Fruit fly (Drosophila melanogaster): ENCODE data around the gene CG34273.
A peak's percentile ranks its signal among the peaks of the same experiment; 100 is the strongest.

CG34273 gene

dm6 chr3R:14476273-14476672 lies 40.6 kb upstream of the CG34273 start (continued):
- TF ChIP-seq gsb-n (tag; optimal IDR thresholded peaks at IDR 0.05) = no peak
- TF ChIP-seq ssp (GFP tag; IDR thresholded peaks at IDR 0.05) = peak; percentile 45; the same call in 1 of the 2 replicates
- TF ChIP-seq tap (tag; optimal IDR thresholded peaks at IDR 0.05) = peak; percentile 71
- TF ChIP-seq CG2712 (tag; optimal IDR thresholded peaks at IDR 0.05) = peak; percentile 61
- no peak for TF ChIP-seq Fer2 (tag; optimal IDR thresholded peaks at IDR 0.05)
- TF ChIP-seq CG14965 (GFP tag; optimal IDR thresholded peaks at IDR 0.05; ENCODE audit: borderline replicate concordance) = peak; percentile 32
- no peak for TF ChIP-seq Opbp (GFP tag; IDR thresholded peaks at IDR 0.05; ENCODE audit: partially characterized antibody)
- peak; percentile 46 for TF ChIP-seq CG10209 (GFP tag; optimal IDR thresholded peaks at IDR 0.05)
- no peak for TF ChIP-seq sqz (GFP tag; optimal IDR thresholded peaks at IDR 0.05)
- no peak for TF ChIP-seq CG30020 (tag; optimal IDR thresholded peaks at IDR 0.05)
- peak; percentile 39 to 46 for TF ChIP-seq bsh (GFP tag; optimal IDR thresholded peaks at IDR 0.05)
- peak; percentile 44 for TF ChIP-seq Jarid2 (GFP tag; optimal IDR thresholded peaks at IDR 0.05)
- no peak for TF ChIP-seq prd (optimal IDR thresholded peaks at IDR 0.05)
- TF ChIP-seq prd (GFP tag; IDR thresholded peaks at IDR 0.05) = peak; percentile 78
- peak; percentile 14 for TF ChIP-seq Usf (GFP tag; optimal IDR thresholded peaks at IDR 0.05)
- peak; percentile 86 for TF ChIP-seq CG12071 (GFP tag; optimal IDR thresholded peaks at IDR 0.05)
- TF ChIP-seq NFAT (GFP tag; IDR thresholded peaks at IDR 0.05) = 0 out of 2 replicates have a peak, but pooled peaks have one; percentile 45
- peak; percentile 61 to 71 for TF ChIP-seq Pdp1 (GFP tag; optimal IDR thresholded peaks at IDR 0.05)
- no peak for TF ChIP-seq lov (optimal IDR thresholded peaks at IDR 0.05)
- TF ChIP-seq lov (GFP tag; IDR thresholded peaks at IDR 0.05) = 0 out of 3 replicates have a peak, but pooled peaks have one; percentile 49
- 0 out of 3 replicates have a peak, but pooled peaks have one; percentile 18 for TF ChIP-seq C15 (GFP tag; IDR thresholded peaks at IDR 0.05)
- peak; percentile 54 for TF ChIP-seq HLH54F (GFP tag; optimal IDR thresholded peaks at IDR 0.05)
- TF ChIP-seq fd3F (GFP tag; optimal IDR thresholded peaks at IDR 0.05) = peak; percentile 47
- peak; percentile 12 for TF ChIP-seq CG7928 (GFP tag; optimal IDR thresholded peaks at IDR 0.05)
- no peak for TF ChIP-seq CG1832 (GFP tag; optimal IDR thresholded peaks at IDR 0.05)
- peak; percentile 75; the same call in 2 of the 3 replicates for TF ChIP-seq CG3726 (GFP tag; IDR thresholded peaks at IDR 0.05)
- no peak for TF ChIP-seq hbn (GFP tag; IDR thresholded peaks at IDR 0.05; ENCODE audit: partially characterized antibody)
- TF ChIP-seq yki (optimal IDR thresholded peaks at IDR 0.05) = no peak
- no peak; the same call in 1 of the 2 replicates for TF ChIP-seq CG9215 (GFP tag; IDR thresholded peaks at IDR 0.05)
- TF ChIP-seq Dp (GFP tag; optimal IDR thresholded peaks at IDR 0.05) = no peak
- peak; percentile 58 for TF ChIP-seq oc (tag; optimal IDR thresholded peaks at IDR 0.05)
- TF ChIP-seq ems (GFP tag; optimal IDR thresholded peaks at IDR 0.05) = peak; percentile 76
- no peak for TF ChIP-seq hth (optimal IDR thresholded peaks at IDR 0.05)
- peak; percentile 55; the same call in 1 of the 2 replicates for TF ChIP-seq Oaz (GFP tag; IDR thresholded peaks at IDR 0.05)
- TF ChIP-seq Rfx (GFP tag; IDR thresholded peaks at IDR 0.05) = peak; percentile 85

dm6 chr3R:14477085-14477762 lies 39.6 kb upstream of the CG34273 start:
- no peak for TF ChIP-seq usp (GFP tag; optimal IDR thresholded peaks at IDR 0.05)
- 0 out of 2 replicates have a peak, but pooled peaks have one; percentile 9 for TF ChIP-seq vvl (GFP tag; IDR thresholded peaks at IDR 0.05)
- TF ChIP-seq Drgx (GFP tag; IDR thresholded peaks at IDR 0.05) = no peak
- TF ChIP-seq sug (tag; optimal IDR thresholded peaks at IDR 0.05) = no peak
- TF ChIP-seq cato (GFP tag; optimal IDR thresholded peaks at IDR 0.05; ENCODE audit: borderline replicate concordance) = no peak
- peak; percentile 14 for TF ChIP-seq salm (tag; optimal IDR thresholded peaks at IDR 0.05)
- no peak for TF ChIP-seq dan (GFP tag; IDR thresholded peaks at IDR 0.05)
- no peak for TF ChIP-seq sc (optimal IDR thresholded peaks at IDR 0.05)
- TF ChIP-seq sc (GFP tag; optimal IDR thresholded peaks at IDR 0.05) = no peak
- peak in 1 of 2 experiments; percentile 25 for TF ChIP-seq Pdp1 (GFP tag; optimal IDR thresholded peaks at IDR 0.05)
- TF ChIP-seq CG8388 (GFP tag; optimal IDR thresholded peaks at IDR 0.05) = peak; percentile 85
- no peak for TF ChIP-seq wdn (GFP tag; IDR thresholded peaks at IDR 0.05)
- no peak for TF ChIP-seq YL-1 (GFP tag; optimal IDR thresholded peaks at IDR 0.05)
- TF ChIP-seq eve (GFP tag; optimal IDR thresholded peaks at IDR 0.05) = peak in 1 of 2 experiments; percentile 55
- no peak for TF ChIP-seq CG6689 (GFP tag; IDR thresholded peaks at IDR 0.05)
- TF ChIP-seq abd-A (tag; optimal IDR thresholded peaks at IDR 0.05) = peak; percentile 24
- TF ChIP-seq CG9215 (GFP tag; IDR thresholded peaks at IDR 0.05) = no peak
- no peak for TF ChIP-seq Dek (tag; optimal IDR thresholded peaks at IDR 0.05)
- TF ChIP-seq CG4282 (GFP tag; optimal IDR thresholded peaks at IDR 0.05) = no peak
